Fruit fly (Drosophila melanogaster) whole organism, embryonic: ENCODE data around the gene MCTS1.

Source experiments
- CTCF ChIP-seq: fragments of 200-800 bp; sonication (Bioruptor generic); optimal IDR thresholded peaks from 2 replicates; lab custom pipeline; 2017; ENCODE audit warnings: missing biosample characterization, mild to moderate bottlenecking, missing genetic modification characterization, moderate library complexity
- GATAe ChIP-seq: fragments of 200-800 bp; sonication (Bioruptor generic); conservative IDR thresholded peaks from 2 replicates; pipeline ENCODE4 v1.3.6; 2022; ENCODE audit warnings: missing biosample characterization, missing genetic modification characterization
- btn ChIP-seq: fragments of 200-800 bp; sonication (Bioruptor generic); optimal IDR thresholded peaks from 2 replicates; lab custom pipeline; 2016; ENCODE audit warnings: missing biosample characterization, missing genetic modification characterization

- TF ChIP-seq btn (GFP tag; lab: Kevin White, UChicago) (no peak), CTCF (GFP tag; lab: Kevin White, UChicago) (no peak), GATAe (no peak)
These were observed 30.2 kb upstream of the MCTS1 start for dm6 chrX:6007502-6007901.
